In genomic region chrIV:13082836-13083763, ce11 we compare ENCODE assay signal across 5 worm cellular contexts.
TF ChIP-seq lines count a peak whose summit lies in the region.

No protein-coding gene starts in this region.

TF ChIP-seq in whole organism, L1 larva, 84 proteins besides CTCF, POLR2A, EP300 and RAD21 (continues in another document):
- no peak for TF ChIP-seq lin-14 (GFP tag; optimal IDR thresholded peaks at IDR 0.05; lab: Kevin White, UChicago)
- no peak for TF ChIP-seq sox-4 (tag; optimal IDR thresholded peaks at IDR 0.05; lab: Kevin White, UChicago)
- TF ChIP-seq fkh-8 (tag; optimal IDR thresholded peaks at IDR 0.05; lab: Kevin White, UChicago) = no peak
- TF ChIP-seq blmp-1 (tag; optimal IDR thresholded peaks at IDR 0.05; lab: Kevin White, UChicago) = peak; percentile 4
- no peak for TF ChIP-seq fos-1 (tag; optimal IDR thresholded peaks at IDR 0.05; lab: Kevin White, UChicago)
- no peak for TF ChIP-seq dsc-1 (tag; optimal IDR thresholded peaks at IDR 0.05; lab: Kevin White, UChicago)
- TF ChIP-seq ztf-4 (tag; optimal IDR thresholded peaks at IDR 0.05; lab: Kevin White, UChicago) = no peak
- no peak for TF ChIP-seq elt-2 (tag; optimal IDR thresholded peaks at IDR 0.05; lab: Kevin White, UChicago)
- TF ChIP-seq mdl-1 (tag; optimal IDR thresholded peaks at IDR 0.05; lab: Kevin White, UChicago) = no peak
- no peak for TF ChIP-seq skn-1 (tag; optimal IDR thresholded peaks at IDR 0.05; lab: Kevin White, UChicago)
- TF ChIP-seq sptf-1 (tag; optimal IDR thresholded peaks at IDR 0.05; lab: Kevin White, UChicago) = no peak
- peak in 1 of 2 experiments; percentile 26 for TF ChIP-seq lin-35 (GFP tag; optimal IDR thresholded peaks at IDR 0.05; lab: Kevin White, UChicago)
- peak; percentile 32 for TF ChIP-seq nhr-20 (tag; optimal IDR thresholded peaks at IDR 0.05; lab: Kevin White, UChicago)
- no peak for TF ChIP-seq ces-1 (GFP tag; optimal IDR thresholded peaks at IDR 0.05; lab: Kevin White, UChicago)
- TF ChIP-seq tlp-1 (tag; optimal IDR thresholded peaks at IDR 0.05; lab: Kevin White, UChicago) = no peak
- no peak for TF ChIP-seq efl-3 (GFP tag; optimal IDR thresholded peaks at IDR 0.05; lab: Kevin White, UChicago)
- no peak for TF ChIP-seq fkh-4 (tag; optimal IDR thresholded peaks at IDR 0.05; lab: Kevin White, UChicago; ENCODE audit: borderline replicate concordance)
- no peak for TF ChIP-seq ceh-63 (GFP tag; optimal IDR thresholded peaks at IDR 0.05; lab: Kevin White, UChicago)
- TF ChIP-seq alr-1 (tag; optimal IDR thresholded peaks at IDR 0.05; lab: Kevin White, UChicago; ENCODE audit: borderline replicate concordance) = no peak

TF ChIP-seq in whole organism, L2 larva, 48 proteins besides CTCF, POLR2A, EP300 and RAD21:
- TF ChIP-seq nhr-25 (tag; optimal IDR thresholded peaks at IDR 0.05; lab: Kevin White, UChicago) (peak; percentile 92), sem-4 (tag; optimal IDR thresholded peaks at IDR 0.05; lab: Kevin White, UChicago) (no peak), ama-1 (optimal IDR thresholded peaks at IDR 0.05; lab: Kevin White, UChicago) (peak; percentile 22), F13H6.1 (tag; optimal IDR thresholded peaks at IDR 0.05; lab: Kevin White, UChicago) (peak; percentile 17), ztf-4 (tag; optimal IDR thresholded peaks at IDR 0.05; lab: Kevin White, UChicago) (peak; percentile 77), egl-27 (tag; optimal IDR thresholded peaks at IDR 0.05; lab: Kevin White, UChicago) (no peak), nhr-6 (tag; optimal IDR thresholded peaks at IDR 0.05; lab: Kevin White, UChicago) (peak; percentile 12), sma-3 (GFP tag; optimal IDR thresholded peaks at IDR 0.05; lab: Kevin White, UChicago) (peak; percentile 66)

TF ChIP-seq in whole organism, L3 larva, 47 proteins besides CTCF, POLR2A, EP300 and RAD21:
- no peak for TF ChIP-seq egl-27 (tag; optimal IDR thresholded peaks at IDR 0.05; lab: Kevin White, UChicago)
- TF ChIP-seq elt-3 (tag; optimal IDR thresholded peaks at IDR 0.05; lab: Kevin White, UChicago) = peak in 1 of 3 experiments; percentile 38
- no peak for TF ChIP-seq mml-1 (tag; optimal IDR thresholded peaks at IDR 0.05; lab: Kevin White, UChicago)
- TF ChIP-seq fkh-10 (GFP tag; optimal IDR thresholded peaks at IDR 0.05; lab: Kevin White, UChicago) = no peak
- no peak for TF ChIP-seq nfya-1 (tag; optimal IDR thresholded peaks at IDR 0.05; lab: Kevin White, UChicago; ENCODE audit: insufficient read depth)
- no peak for TF ChIP-seq aly-2 (tag; optimal IDR thresholded peaks at IDR 0.05; lab: Kevin White, UChicago)
- no peak for TF ChIP-seq nhr-12 (tag; optimal IDR thresholded peaks at IDR 0.05; lab: Kevin White, UChicago)
- TF ChIP-seq elt-1 (tag; optimal IDR thresholded peaks at IDR 0.05; lab: Kevin White, UChicago) = no peak
- no peak for TF ChIP-seq fos-1 (tag; optimal IDR thresholded peaks at IDR 0.05; lab: Kevin White, UChicago)
- peak; percentile 55 for TF ChIP-seq ztf-4 (tag; optimal IDR thresholded peaks at IDR 0.05; lab: Kevin White, UChicago)
- peak; percentile 24 for TF ChIP-seq pha-4 (tag; optimal IDR thresholded peaks at IDR 0.05; lab: Kevin White, UChicago)
- peak; percentile 3 for TF ChIP-seq nhr-25 (tag; optimal IDR thresholded peaks at IDR 0.05; lab: Kevin White, UChicago)
- TF ChIP-seq lsy-12 (tag; optimal IDR thresholded peaks at IDR 0.05; lab: Kevin White, UChicago) = peak; percentile 45
- TF ChIP-seq sea-2 (GFP tag; optimal IDR thresholded peaks at IDR 0.05; lab: Kevin White, UChicago) = no peak
- no peak for TF ChIP-seq elt-2 (tag; optimal IDR thresholded peaks at IDR 0.05; lab: Kevin White, UChicago)
- peak; percentile 86 for TF ChIP-seq ama-1 (optimal IDR thresholded peaks at IDR 0.05; lab: Kevin White, UChicago)
- no peak for TF ChIP-seq jun-1 (tag; optimal IDR thresholded peaks at IDR 0.05; lab: Kevin White, UChicago)
- no peak for TF ChIP-seq tbx-2 (tag; optimal IDR thresholded peaks at IDR 0.05; lab: Kevin White, UChicago)
- TF ChIP-seq nhr-43 (tag; optimal IDR thresholded peaks at IDR 0.05; lab: Kevin White, UChicago; ENCODE audit: poor library complexity, severe bottlenecking) = peak; percentile 82
- TF ChIP-seq ceh-16 (tag; optimal IDR thresholded peaks at IDR 0.05; lab: Kevin White, UChicago) = no peak
- TF ChIP-seq unc-62 (GFP tag; optimal IDR thresholded peaks at IDR 0.05; lab: Kevin White, UChicago) = no peak
- no peak for TF ChIP-seq ZK546.5 (tag; optimal IDR thresholded peaks at IDR 0.05; lab: Kevin White, UChicago)
TF ChIP-seq in whole organism, L3 larva: peak in this region for 7.

TF ChIP-seq in whole organism, L4 larva, 104 proteins besides CTCF, POLR2A, EP300 and RAD21 (continues in another document):
- no peak for TF ChIP-seq R02D3.7 (tag; optimal IDR thresholded peaks at IDR 0.05; lab: Kevin White, UChicago)
- TF ChIP-seq T26A8.4 (GFP tag; IDR thresholded peaks at IDR 0.05; lab: Robert Waterston, UW) = no peak
- TF ChIP-seq lin-39 (tag; optimal IDR thresholded peaks at IDR 0.05; lab: Kevin White, UChicago) = no peak
- TF ChIP-seq Y75B8A.6 (GFP tag; IDR thresholded peaks at IDR 0.05; lab: Robert Waterston, UW) = no peak
- TF ChIP-seq fos-1 (tag; optimal IDR thresholded peaks at IDR 0.05; lab: Kevin White, UChicago) = no peak
- TF ChIP-seq dmd-9 (GFP tag; IDR thresholded peaks at IDR 0.05; lab: Robert Waterston, UW) = 0 out of 2 replicates have a peak, but pooled peaks have one; percentile 17
- no peak for TF ChIP-seq nhr-28 (tag; optimal IDR thresholded peaks at IDR 0.05; lab: Kevin White, UChicago)
- TF ChIP-seq Y105C5A.15 (GFP tag; IDR thresholded peaks at IDR 0.05; lab: Robert Waterston, UW) = no peak
- no peak for TF ChIP-seq fkh-10 (GFP tag; optimal IDR thresholded peaks at IDR 0.05; lab: Kevin White, UChicago)
- TF ChIP-seq gei-8 (GFP tag; optimal IDR thresholded peaks at IDR 0.05; lab: Kevin White, UChicago) = no peak
- TF ChIP-seq aha-1 (tag; lab: Kevin White, UChicago) = peak; percentile 85
- TF ChIP-seq daf-12 (tag; optimal IDR thresholded peaks at IDR 0.05; lab: Kevin White, UChicago) = no peak
- TF ChIP-seq rbr-2 (tag; optimal IDR thresholded peaks at IDR 0.05; lab: Kevin White, UChicago) = no peak
- TF ChIP-seq dve-1 (tag; optimal IDR thresholded peaks at IDR 0.05; lab: Kevin White, UChicago; ENCODE audit: insufficient read depth) = peak; percentile 39
- no peak for TF ChIP-seq nhr-237 (tag; optimal IDR thresholded peaks at IDR 0.05; lab: Kevin White, UChicago)
- no peak for TF ChIP-seq mep-1 (tag; optimal IDR thresholded peaks at IDR 0.05; lab: Kevin White, UChicago)
- TF ChIP-seq zfp-3 (GFP tag; conservative IDR thresholded peaks at IDR 0.05; lab: Robert Waterston, UW) = peak; percentile 51; the same call in 1 of the 2 replicates
- TF ChIP-seq saeg-2 (GFP tag; IDR thresholded peaks at IDR 0.05; lab: Robert Waterston, UW) = no peak
- no peak for TF ChIP-seq ceh-62 (tag; optimal IDR thresholded peaks at IDR 0.05; lab: Kevin White, UChicago)
- no peak for TF ChIP-seq skn-1 (tag; optimal IDR thresholded peaks at IDR 0.05; lab: Kevin White, UChicago)
- TF ChIP-seq lin-1 (GFP tag; IDR thresholded peaks at IDR 0.05; lab: Robert Waterston, UW) = no peak
- TF ChIP-seq hlh-30 (tag; optimal IDR thresholded peaks at IDR 0.05; lab: Kevin White, UChicago; ENCODE audit: insufficient read depth) = no peak
- TF ChIP-seq ZK546.5 (tag; optimal IDR thresholded peaks at IDR 0.05; lab: Kevin White, UChicago) = no peak
- peak; percentile 81 for TF ChIP-seq nhr-25 (tag; optimal IDR thresholded peaks at IDR 0.05; lab: Kevin White, UChicago; ENCODE audit: borderline replicate concordance, insufficient read depth)
- TF ChIP-seq nhr-42 (GFP tag; IDR thresholded peaks at IDR 0.05; lab: Robert Waterston, UW) = no peak

TF ChIP-seq in whole organism, young adult, 124 proteins besides CTCF, POLR2A, EP300 and RAD21 (continues in another document):
- TF ChIP-seq hlh-26 (GFP tag; conservative IDR thresholded peaks at IDR 0.05; lab: Robert Waterston, UW) = no peak
- no peak for TF ChIP-seq F23B12.7 (tag; optimal IDR thresholded peaks at IDR 0.05; lab: Kevin White, UChicago; ENCODE audit: insufficient read depth)
- TF ChIP-seq nhr-80 (tag; optimal IDR thresholded peaks at IDR 0.05; lab: Kevin White, UChicago) = no peak
- TF ChIP-seq ama-1 (optimal IDR thresholded peaks at IDR 0.05; lab: Kevin White, UChicago) = no peak
- no peak for TF ChIP-seq ama-1 (GFP tag; optimal IDR thresholded peaks at IDR 0.05; lab: Kevin White, UChicago)
- no peak for TF ChIP-seq ceh-27 (GFP tag; optimal IDR thresholded peaks at IDR 0.05; lab: Kevin White, UChicago)
- TF ChIP-seq snpc-1.3 (tag; optimal IDR thresholded peaks at IDR 0.05; lab: Kevin White, UChicago; ENCODE audit: insufficient read depth) = no peak
- TF ChIP-seq lin-54 (GFP tag; optimal IDR thresholded peaks at IDR 0.05; lab: Kevin White, UChicago) = no peak
- no peak for TF ChIP-seq B0019.2 (GFP tag; conservative IDR thresholded peaks at IDR 0.05; lab: Robert Waterston, UW)
- no peak for TF ChIP-seq hmg-20 (GFP tag; IDR thresholded peaks at IDR 0.05; lab: Robert Waterston, UW)
- TF ChIP-seq C17E4.6 (GFP tag; IDR thresholded peaks at IDR 0.05; lab: Robert Waterston, UW) = no peak
- TF ChIP-seq C06A6.2 (GFP tag; conservative IDR thresholded peaks at IDR 0.05; lab: Robert Waterston, UW) = no peak
- TF ChIP-seq ceh-79 (tag; optimal IDR thresholded peaks at IDR 0.05; lab: Kevin White, UChicago) = no peak
- TF ChIP-seq lir-1 (GFP tag; conservative IDR thresholded peaks at IDR 0.05; lab: Robert Waterston, UW) = no peak
- TF ChIP-seq T26A5.8 (tag; optimal IDR thresholded peaks at IDR 0.05; lab: Kevin White, UChicago) = no peak
- no peak for TF ChIP-seq K12H6.12 (tag; optimal IDR thresholded peaks at IDR 0.05; lab: Kevin White, UChicago)
- no peak for TF ChIP-seq attf-6 (GFP tag; IDR thresholded peaks at IDR 0.05; lab: Robert Waterston, UW)
- no peak for TF ChIP-seq tbx-9 (tag; optimal IDR thresholded peaks at IDR 0.05; lab: Kevin White, UChicago; ENCODE audit: borderline replicate concordance)
- TF ChIP-seq F57A8.1 (GFP tag; optimal IDR thresholded peaks at IDR 0.05; lab: Kevin White, UChicago) = no peak
- peak; percentile 20 for TF ChIP-seq ZK185.1 (tag; optimal IDR thresholded peaks at IDR 0.05; lab: Kevin White, UChicago; ENCODE audit: poor library complexity, severe bottlenecking)
- no peak for TF ChIP-seq snpc-3.4 (tag; optimal IDR thresholded peaks at IDR 0.05; lab: Kevin White, UChicago)
- no peak for TF ChIP-seq cebp-1 (GFP tag; IDR thresholded peaks at IDR 0.05; lab: Robert Waterston, UW)
- peak; percentile 25 for TF ChIP-seq cebp-1 (tag; optimal IDR thresholded peaks at IDR 0.05; lab: Kevin White, UChicago)
- TF ChIP-seq Y56A3A.18 (GFP tag; IDR thresholded peaks at IDR 0.05; lab: Robert Waterston, UW) = no peak; the same call in 1 of the 2 replicates
- TF ChIP-seq Y79H2A.3 (GFP tag; conservative IDR thresholded peaks at IDR 0.05; lab: Robert Waterston, UW) = no peak
- no peak for TF ChIP-seq F57C9.4 (tag; optimal IDR thresholded peaks at IDR 0.05; lab: Kevin White, UChicago)
- no peak for TF ChIP-seq let-526 (GFP tag; IDR thresholded peaks at IDR 0.05; lab: Robert Waterston, UW)
- TF ChIP-seq ztf-18 (tag; optimal IDR thresholded peaks at IDR 0.05; lab: Kevin White, UChicago) = no peak
- peak; percentile 59 for TF ChIP-seq somi-1 (GFP tag; optimal IDR thresholded peaks at IDR 0.05; lab: Kevin White, UChicago)
